Worm (Caenorhabditis elegans) whole organism, midembryonic: Measurements from ENCODE around the gene ceh-23.

Source experiments
- T22C8.4 ChIP-seq: fragments of 200-800 bp; sonication (Bioruptor generic); IDR thresholded peaks from 2 replicates; pipeline ENCODE4 v1.3.6; 2022; ENCODE audit warnings: missing genetic modification characterization, missing compliant biosample characterization
- flt-1 ChIP-seq: fragments of 200-800 bp; sonication (Bioruptor generic); IDR thresholded peaks from 2 replicates; pipeline ENCODE4 v1.3.6; 2022; ENCODE audit warnings: missing genetic modification characterization, missing compliant biosample characterization
- med-1 ChIP-seq: sonication (generic microtip); optimal IDR thresholded peaks from 2 replicates; lab custom pipeline; 2017; ENCODE audit warnings: missing genetic modification characterization, mild to moderate bottlenecking, missing compliant biosample characterization, antibody characterized with exemption, missing genetic modification reagents; ENCODE audit not compliant: insufficient read depth
- ref-1 ChIP-seq: fragments of 200-800 bp; sonication (Bioruptor generic); conservative IDR thresholded peaks from 2 replicates; pipeline ENCODE4 v1.3.6; 2022; ENCODE audit warnings: missing genetic modification reagents, missing genetic modification characterization, missing compliant biosample characterization
- ztf-29 ChIP-seq: fragments of 200-800 bp; sonication (Bioruptor generic); IDR thresholded peaks from 2 replicates; pipeline ENCODE4 v1.3.6; 2022; ENCODE audit warnings: missing genetic modification reagents, missing genetic modification characterization, missing compliant biosample characterization

ce11 chrIII:7814159-7815055 lies 25.0 kb upstream of the ceh-23 start, which contains the start of gene egl-5:
- TF ChIP-seq flt-1 (GFP tag; lab: Robert Waterston, UW) (no peak), ref-1 (GFP tag; lab: Robert Waterston, UW) (no peak), ztf-29 (GFP tag; lab: Robert Waterston, UW) (no peak), T22C8.4 (GFP tag; lab: Robert Waterston, UW) (no peak), med-1 (GFP tag; lab: Kevin White, UChicago) (no peak)
